Fruit fly (Drosophila melanogaster) whole organism, adult: ENCODE measurements around the gene Rab11.

Experiments
- CG11617 ChIP-seq: fragments of 200-800 bp; sonication (Bioruptor generic); optimal IDR thresholded peaks from 2 replicates; lab custom pipeline; 2017; ENCODE audit warnings: mild to moderate bottlenecking, missing biosample characterization, missing genetic modification reagents, missing genetic modification characterization
- CG12768 ChIP-seq: fragments of 200-800 bp; sonication (Bioruptor generic); optimal IDR thresholded peaks from 2 replicates; lab custom pipeline; 2017; ENCODE audit warnings: missing biosample characterization, missing genetic modification characterization, mild to moderate bottlenecking, moderate library complexity, missing genetic modification reagents
- CG14711 ChIP-seq: fragments of 200-800 bp; sonication (Bioruptor generic); optimal IDR thresholded peaks from 2 replicates; lab custom pipeline; 2018; ENCODE audit warnings: missing biosample characterization, mild to moderate bottlenecking, missing genetic modification characterization, moderate library complexity
- CG1620 ChIP-seq: fragments of 200-800 bp; sonication (Bioruptor generic); optimal IDR thresholded peaks from 2 replicates; lab custom pipeline; 2016; ENCODE audit warnings: missing biosample characterization, missing genetic modification characterization
- CG33017 ChIP-seq: fragments of 200-800 bp; sonication (Bioruptor generic); optimal IDR thresholded peaks from 2 replicates; lab custom pipeline; 2018; ENCODE audit warnings: missing biosample characterization, mild to moderate bottlenecking, missing genetic modification characterization, moderate library complexity
- CG5204 ChIP-seq: fragments of 200-800 bp; sonication (Bioruptor generic); optimal IDR thresholded peaks from 2 replicates; lab custom pipeline; 2016; ENCODE audit warnings: missing biosample characterization, missing genetic modification characterization
- CG7045 ChIP-seq: fragments of 200-800 bp; sonication (Bioruptor generic); optimal IDR thresholded peaks from 2 replicates; lab custom pipeline; 2017; ENCODE audit warnings: missing biosample characterization, mild to moderate bottlenecking, missing genetic modification characterization
- CG7101 ChIP-seq: fragments of 200-800 bp; sonication (Bioruptor generic); optimal IDR thresholded peaks from 2 replicates; lab custom pipeline; 2018; ENCODE audit warnings: missing biosample characterization, mild to moderate bottlenecking, missing genetic modification characterization, moderate library complexity
- Clk ChIP-seq: fragments of 200-800 bp; sonication (Bioruptor generic); optimal IDR thresholded peaks from 2 replicates; lab custom pipeline; 2017; ENCODE audit warnings: missing biosample characterization, missing genetic modification characterization
- Crg-1 ChIP-seq: fragments of 200-800 bp; sonication (Bioruptor generic); optimal IDR thresholded peaks from 2 replicates; lab custom pipeline; 2016; ENCODE audit warnings: missing biosample characterization, missing genetic modification characterization
- Hr96 ChIP-seq: fragments of 200-800 bp; sonication (Bioruptor generic); optimal IDR thresholded peaks from 2 replicates; lab custom pipeline; 2016; ENCODE audit warnings: missing biosample characterization, missing genetic modification characterization
- Mnt ChIP-seq: fragments of 200-800 bp; sonication (Bioruptor generic); optimal IDR thresholded peaks from 2 replicates; lab custom pipeline; 2016; ENCODE audit warnings: missing biosample characterization, mild to moderate bottlenecking, missing genetic modification characterization
- bab1 ChIP-seq: fragments of 200-800 bp; sonication (Bioruptor generic); optimal IDR thresholded peaks from 3 replicates; lab custom pipeline; 2019; ENCODE audit warnings: missing biosample characterization, mild to moderate bottlenecking, missing genetic modification characterization, moderate library complexity
- cic ChIP-seq: fragments of 200-800 bp; sonication (Bioruptor generic); optimal IDR thresholded peaks from 2 replicates; lab custom pipeline; 2017; ENCODE audit warnings: missing biosample characterization, mild to moderate bottlenecking, missing genetic modification characterization, moderate library complexity
- cnc ChIP-seq, 2 experiments: fragments of >200 bp; optimal IDR thresholded peaks; 2 replicates each; lab custom pipeline; 2017
- kay ChIP-seq: fragments of 200-800 bp; sonication (Bioruptor generic); peaks from one replicate; lab custom pipeline; 2016; ENCODE audit warnings: missing biosample characterization, missing genetic modification characterization, borderline replicate concordance
- ovo ChIP-seq: fragments of 200-800 bp; sonication (Bioruptor generic); optimal IDR thresholded peaks from 2 replicates; lab custom pipeline; 2016; ENCODE audit warnings: missing biosample characterization, missing genetic modification characterization
- pad ChIP-seq: fragments of 200-800 bp; sonication (Bioruptor generic); optimal IDR thresholded peaks from 3 replicates; lab custom pipeline; 2017; ENCODE audit warnings: missing biosample characterization, missing genetic modification characterization, mild to moderate bottlenecking, moderate library complexity, missing genetic modification reagents
- tj ChIP-seq: fragments of 200-800 bp; sonication (Bioruptor generic); optimal IDR thresholded peaks from 3 replicates; lab custom pipeline; 2017; ENCODE audit warnings: missing biosample characterization, mild to moderate bottlenecking, missing genetic modification characterization, moderate library complexity
- toe ChIP-seq: fragments of 200-800 bp; sonication (Bioruptor generic); optimal IDR thresholded peaks from 2 replicates; lab custom pipeline; 2016; ENCODE audit warnings: missing biosample characterization, missing genetic modification characterization

The Rab11 gene

DNA sequence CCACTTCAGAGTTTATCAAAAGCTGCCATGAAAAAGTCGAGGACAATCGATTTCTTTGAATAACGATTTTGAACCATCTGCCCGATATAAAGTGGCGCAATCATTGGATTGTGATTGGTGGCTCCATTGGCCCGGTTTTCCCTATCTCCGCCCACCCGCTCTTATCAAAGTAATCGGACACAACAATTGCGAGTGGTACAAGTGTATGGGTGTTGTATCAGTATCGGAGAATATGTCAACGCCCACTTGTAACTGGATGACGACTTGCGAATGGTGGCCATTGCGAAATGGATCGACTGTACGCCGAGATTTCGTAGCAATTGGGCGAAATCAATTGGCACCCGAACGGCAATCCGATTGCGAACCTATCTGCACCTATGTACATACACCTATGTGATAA, 33.6 kb upstream of the Rab11 start:
- no peak for TF ChIP-seq cic (GFP tag; lab: Kevin White, UChicago)
- TF ChIP-seq toe, result no peak
- TF ChIP-seq CG14711, result no peak
- TF ChIP-seq Crg-1 (GFP tag; lab: Kevin White, UChicago), result no peak
- TF ChIP-seq CG1620, result no peak
- no peak for TF ChIP-seq tj
- no peak for TF ChIP-seq cnc (optimal IDR thresholded peaks at IDR 0.05; lab: Kevin White, UChicago)
- TF ChIP-seq pad (GFP tag; lab: Kevin White, UChicago), result no peak
- no peak for TF ChIP-seq CG7101 (tag; lab: Kevin White, UChicago)

DNA sequence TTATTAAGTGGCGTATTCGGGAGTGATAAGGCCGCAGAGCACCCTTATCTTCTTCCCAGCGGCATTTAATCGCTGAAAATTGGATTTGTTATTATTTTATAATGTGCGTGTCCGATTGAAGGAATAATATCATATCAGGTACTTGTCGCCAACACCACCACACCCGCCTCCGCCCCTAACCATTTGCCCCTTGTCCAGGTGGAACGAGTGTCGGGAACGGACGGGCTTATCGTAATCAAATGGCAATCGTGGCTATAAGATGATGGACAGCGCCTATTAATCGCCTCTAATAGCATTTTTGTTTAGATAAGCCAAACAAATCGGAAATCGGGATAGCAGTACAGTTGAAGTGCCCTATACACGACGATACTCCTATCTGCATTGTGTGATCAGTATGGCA, 33.0 kb upstream of the Rab11 start:
- TF ChIP-seq Mnt, result no peak
- no peak for TF ChIP-seq Clk (GFP tag; lab: Kevin White, UChicago)
- no peak for TF ChIP-seq CG1620
- TF ChIP-seq Hr96 (GFP tag; lab: Kevin White, UChicago), result no peak
- no peak for TF ChIP-seq CG11617
- no peak for TF ChIP-seq CG7045 (GFP tag; lab: Kevin White, UChicago)
- no peak for TF ChIP-seq bab1
- TF ChIP-seq CG33017 (tag; lab: Kevin White, UChicago), result no peak
- no peak for TF ChIP-seq CG5204 (GFP tag; lab: Kevin White, UChicago)
- no peak for TF ChIP-seq cic (GFP tag; lab: Kevin White, UChicago)
- TF ChIP-seq CG14711, result no peak
- TF ChIP-seq cnc (optimal IDR thresholded peaks at IDR 0.05; lab: Kevin White, UChicago), result no peak
- no peak for TF ChIP-seq tj
- no peak for TF ChIP-seq CG12768 (GFP tag; lab: Kevin White, UChicago)
- TF ChIP-seq toe, result no peak
- TF ChIP-seq CG7101 (tag; lab: Kevin White, UChicago), result no peak
- TF ChIP-seq kay (GFP tag; lab: Kevin White, UChicago), result no peak
- TF ChIP-seq ovo (GFP tag; lab: Kevin White, UChicago), result no peak
- no peak for TF ChIP-seq Crg-1 (GFP tag; lab: Kevin White, UChicago)

DNA sequence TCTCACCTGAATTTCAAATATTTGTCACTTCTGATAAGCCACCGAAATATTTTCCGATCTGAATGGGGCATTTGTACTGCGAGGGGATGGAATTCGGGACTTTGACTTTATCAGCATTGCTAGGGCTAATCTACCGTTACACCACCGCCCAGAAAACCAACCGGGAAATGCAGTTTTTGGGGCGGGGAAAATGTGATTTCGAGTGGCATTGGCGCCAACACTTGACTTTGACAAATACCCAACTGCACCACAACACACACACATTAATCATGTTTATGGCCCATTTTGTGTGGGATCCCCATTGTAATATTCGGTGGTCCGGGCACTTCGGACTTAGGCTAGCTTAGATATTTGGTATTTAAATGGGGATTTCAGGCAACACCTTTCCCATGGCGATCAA, 32.2 kb upstream of the Rab11 start:
- TF ChIP-seq cic (GFP tag; lab: Kevin White, UChicago) (no peak), CG5204 (GFP tag; lab: Kevin White, UChicago) (no peak)

DNA sequence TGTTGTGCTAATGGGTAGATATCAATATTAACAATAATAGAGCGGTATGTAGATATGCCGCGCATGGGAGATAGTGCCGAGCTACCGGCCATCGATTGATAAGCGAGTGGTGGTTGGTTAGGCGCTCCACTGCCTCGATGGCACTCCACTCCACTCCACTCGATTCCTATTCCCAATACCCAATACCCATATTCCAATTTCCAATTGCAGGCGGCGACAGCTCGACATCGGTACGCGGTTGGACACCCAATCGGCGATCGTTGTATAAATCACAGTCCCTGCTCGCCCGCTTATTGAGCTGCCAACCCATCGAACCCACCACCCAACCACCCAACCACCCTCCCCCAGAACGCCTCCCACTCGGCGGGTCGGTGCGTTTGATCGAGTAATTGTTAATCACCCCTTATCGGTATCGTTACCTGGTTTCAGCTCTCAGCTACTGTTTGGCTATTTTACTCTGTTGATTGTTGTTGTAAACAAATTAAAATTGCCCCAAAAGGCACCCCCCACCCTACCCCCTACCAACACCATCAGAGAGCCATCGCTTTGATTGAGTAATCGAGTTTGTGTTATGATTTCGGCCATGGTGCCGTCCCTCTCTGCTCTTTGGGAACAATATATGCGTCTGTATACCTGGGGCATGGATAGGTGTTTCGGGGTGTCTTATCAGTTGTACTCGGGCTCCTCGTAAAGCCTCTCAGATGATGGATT, 30.2 kb upstream of the Rab11 start, which contains the start of gene HHEX:
Gene HHEX, minus strand, starts transcription at position 51 of the 711 bp plus-strand sequence.
- TF ChIP-seq cic (GFP tag; lab: Kevin White, UChicago) (no peak), Clk (GFP tag; lab: Kevin White, UChicago) (no peak), CG33017 (tag; lab: Kevin White, UChicago) (no peak), CG7101 (tag; lab: Kevin White, UChicago) (no peak), Hr96 (GFP tag; lab: Kevin White, UChicago) (no peak), CG5204 (GFP tag; lab: Kevin White, UChicago) (no peak), bab1 (no peak)

DNA sequence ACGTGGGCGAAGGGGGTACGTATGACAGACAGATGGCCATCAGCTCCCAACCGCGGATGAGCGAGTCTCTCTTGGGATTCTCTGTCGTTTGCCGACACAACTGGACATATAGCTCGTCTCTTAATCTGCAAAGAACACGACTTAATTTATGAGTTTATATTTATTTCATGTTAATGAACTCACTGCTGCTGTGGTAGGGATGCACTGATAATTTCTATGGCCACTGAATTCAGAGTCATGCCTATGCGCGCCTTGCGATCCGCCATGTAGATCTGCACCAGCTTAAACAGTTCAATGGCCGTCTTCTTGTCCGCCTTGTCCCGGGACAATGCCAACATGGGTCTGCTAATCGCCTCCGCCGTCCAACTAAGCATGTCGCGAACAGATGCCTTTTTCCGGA, 26.2 kb upstream of the Rab11 start:
- TF ChIP-seq cic (GFP tag; lab: Kevin White, UChicago), result no peak
- TF ChIP-seq CG12768 (GFP tag; lab: Kevin White, UChicago), result no peak

DNA sequence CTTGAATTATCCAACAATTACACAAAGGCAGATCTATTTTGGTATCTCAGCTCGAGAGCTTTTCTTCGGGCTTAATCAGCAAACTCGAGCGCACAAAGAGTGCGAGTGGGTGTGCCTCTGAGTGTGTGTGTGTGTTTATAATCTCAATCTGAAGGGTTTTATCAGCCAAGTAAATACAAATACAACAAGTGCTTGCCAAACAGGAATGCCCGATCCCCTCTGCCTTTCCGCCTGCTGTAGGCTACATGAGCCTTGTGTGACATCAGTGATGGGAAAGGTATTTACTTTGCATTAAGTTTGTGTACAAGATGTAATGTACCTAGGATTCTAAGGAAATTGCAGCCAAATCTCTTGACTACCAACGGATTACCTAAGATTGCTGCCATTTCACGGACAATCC, 21.8 kb upstream of the Rab11 start:
- TF ChIP-seq kay (GFP tag; lab: Kevin White, UChicago) (no peak), tj (peak; percentile 31), CG1620 (no peak), CG11617 (no peak), CG7045 (GFP tag; lab: Kevin White, UChicago) (no peak)

DNA sequence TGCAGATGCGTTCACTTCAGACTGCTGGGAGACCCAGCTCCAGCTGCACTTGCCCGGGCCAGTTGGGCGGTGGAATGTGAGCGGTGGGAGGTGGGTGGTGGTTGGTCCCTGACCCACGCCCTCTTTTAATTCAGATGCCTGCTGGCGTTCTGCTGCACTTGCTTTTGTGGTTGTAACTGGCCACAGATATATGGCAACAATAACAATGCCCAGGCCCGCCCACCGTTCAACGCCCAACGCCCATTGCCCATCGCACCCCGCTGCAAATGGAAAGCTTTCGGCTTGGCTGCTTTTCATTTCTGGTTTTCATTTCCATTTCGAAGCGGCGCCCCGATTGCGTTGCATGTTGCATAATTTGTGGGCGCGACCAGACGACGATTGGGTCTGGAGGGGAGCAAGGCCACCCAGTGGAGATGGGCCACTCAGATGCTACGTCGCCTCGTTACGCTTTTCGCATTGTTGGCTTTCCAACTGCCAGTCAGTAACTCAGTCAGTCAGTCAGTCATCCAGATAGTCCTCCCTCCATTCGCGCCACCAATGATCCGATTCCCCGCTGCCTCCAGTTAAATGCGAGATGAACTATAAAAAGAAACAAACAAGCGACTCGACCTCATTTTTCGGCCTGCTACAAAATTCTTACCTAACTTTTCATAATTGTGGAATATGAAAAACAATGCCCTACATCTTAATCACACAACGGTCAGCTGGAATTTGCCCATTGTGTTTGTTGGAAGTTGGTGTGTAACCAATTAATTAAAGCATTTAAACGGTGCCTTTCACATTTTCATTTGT, 20.8 kb upstream of the Rab11 start:
- TF ChIP-seq kay (GFP tag; lab: Kevin White, UChicago), result no peak
- TF ChIP-seq Crg-1 (GFP tag; lab: Kevin White, UChicago), result no peak
- no peak for TF ChIP-seq cic (GFP tag; lab: Kevin White, UChicago)
- TF ChIP-seq CG1620, result no peak
- TF ChIP-seq bab1, result no peak
- TF ChIP-seq CG14711, result no peak
- no peak for TF ChIP-seq CG7045 (GFP tag; lab: Kevin White, UChicago)
- TF ChIP-seq cnc (optimal IDR thresholded peaks at IDR 0.05; lab: Kevin White, UChicago), result no peak
- no peak for TF ChIP-seq tj
- TF ChIP-seq CG33017 (tag; lab: Kevin White, UChicago), result no peak
- no peak for TF ChIP-seq CG12768 (GFP tag; lab: Kevin White, UChicago)
- TF ChIP-seq ovo (GFP tag; lab: Kevin White, UChicago), result no peak
- no peak for TF ChIP-seq CG7101 (tag; lab: Kevin White, UChicago)
- no peak for TF ChIP-seq Clk (GFP tag; lab: Kevin White, UChicago)
- no peak for TF ChIP-seq pad (GFP tag; lab: Kevin White, UChicago)
